Fruit fly (Drosophila melanogaster) whole organism, embryonic: ENCODE measurements around the gene Ugt49B2.

Experiments
- Bdp1 ChIP-seq: fragments of 200-800 bp; sonication (Bioruptor generic); optimal IDR thresholded peaks from 3 replicates; lab custom pipeline; 2016; ENCODE audit warnings: missing biosample characterization, missing genetic modification characterization
- CG11504 ChIP-seq: fragments of 200-800 bp; sonication (Bioruptor generic); optimal IDR thresholded peaks from 3 replicates; lab custom pipeline; 2019; ENCODE audit warnings: missing biosample characterization, mild to moderate bottlenecking, missing genetic modification characterization, moderate library complexity
- CG12219 ChIP-seq: fragments of 200-800 bp; sonication (Bioruptor generic); optimal IDR thresholded peaks from 3 replicates; lab custom pipeline; 2018; ENCODE audit warnings: missing biosample characterization, mild to moderate bottlenecking, missing genetic modification characterization
- CG1603 ChIP-seq: fragments of 200-800 bp; sonication (Bioruptor generic); optimal IDR thresholded peaks from 2 replicates; lab custom pipeline; 2019; ENCODE audit warnings: missing biosample characterization, mild to moderate bottlenecking, missing genetic modification characterization, moderate library complexity
- CG17802 ChIP-seq: fragments of 200-800 bp; sonication (Bioruptor generic); optimal IDR thresholded peaks from 2 replicates; lab custom pipeline; 2018; ENCODE audit warnings: missing biosample characterization, mild to moderate bottlenecking, missing genetic modification characterization, moderate library complexity
- CG1832 ChIP-seq: fragments of 200-800 bp; sonication (Bioruptor generic); optimal IDR thresholded peaks from 2 replicates; lab custom pipeline; 2017; ENCODE audit warnings: missing biosample characterization, mild to moderate bottlenecking, missing genetic modification characterization, inconsistent platforms
- CG18599 ChIP-seq: fragments of 200-800 bp; sonication (Bioruptor generic); optimal IDR thresholded peaks from 3 replicates; lab custom pipeline; 2017; ENCODE audit warnings: missing biosample characterization, missing genetic modification characterization, mild to moderate bottlenecking, moderate library complexity, missing genetic modification reagents
- CG18764 ChIP-seq: fragments of 200-800 bp; sonication (Bioruptor generic); optimal IDR thresholded peaks from 3 replicates; lab custom pipeline; 2016; ENCODE audit warnings: missing biosample characterization, missing genetic modification characterization
- CG2202 ChIP-seq: fragments of 200-800 bp; sonication (Bioruptor generic); optimal IDR thresholded peaks from 2 replicates; lab custom pipeline; 2018; ENCODE audit warnings: missing biosample characterization, mild to moderate bottlenecking, missing genetic modification characterization
- CG30431 ChIP-seq: fragments of 200-800 bp; sonication (Bioruptor generic); optimal IDR thresholded peaks from 2 replicates; lab custom pipeline; 2017; ENCODE audit warnings: missing biosample characterization, missing genetic modification characterization
- CG3065 ChIP-seq: fragments of 200-800 bp; sonication (Bioruptor generic); optimal IDR thresholded peaks from 2 replicates; lab custom pipeline; 2016; ENCODE audit warnings: missing biosample characterization, missing genetic modification characterization
- CG31441 ChIP-seq: fragments of 200-800 bp; sonication (Bioruptor generic); IDR thresholded peaks from 2 replicates; pipeline ENCODE4 v1.3.6; 2022; ENCODE audit warnings: missing biosample characterization, missing genetic modification characterization
- CG3163 ChIP-seq: fragments of 200-800 bp; sonication (Bioruptor generic); optimal IDR thresholded peaks from 3 replicates; lab custom pipeline; 2016; ENCODE audit warnings: missing biosample characterization, missing genetic modification characterization
- CG32772 ChIP-seq: fragments of 200-800 bp; sonication (Bioruptor generic); IDR thresholded peaks from 2 replicates; pipeline ENCODE4 v1.3.6; 2022; ENCODE audit warnings: missing biosample characterization, missing genetic modification characterization
- CG4854 ChIP-seq: fragments of 200-800 bp; sonication (Bioruptor generic); optimal IDR thresholded peaks from 2 replicates; lab custom pipeline; 2016; ENCODE audit warnings: missing biosample characterization, missing genetic modification characterization, inconsistent platforms
- CG7372 ChIP-seq: fragments of 200-800 bp; sonication (Bioruptor generic); IDR thresholded peaks from 2 replicates; pipeline ENCODE4 v1.3.6; 2022; ENCODE audit warnings: missing biosample characterization, missing genetic modification characterization
- CG7556 ChIP-seq: fragments of 200-800 bp; sonication (Bioruptor generic); optimal IDR thresholded peaks from 2 replicates; lab custom pipeline; 2017; ENCODE audit warnings: missing biosample characterization, mild to moderate bottlenecking, missing genetic modification characterization
- CG8281 ChIP-seq: fragments of 200-800 bp; sonication (Bioruptor generic); optimal IDR thresholded peaks from 2 replicates; lab custom pipeline; 2018; ENCODE audit warnings: missing biosample characterization, mild to moderate bottlenecking, missing genetic modification characterization, moderate library complexity
- CG8359 ChIP-seq: fragments of 200-800 bp; sonication (Bioruptor generic); optimal IDR thresholded peaks from 2 replicates; lab custom pipeline; 2017; ENCODE audit warnings: missing biosample characterization, mild to moderate bottlenecking, missing genetic modification characterization, borderline replicate concordance
- CG9609 ChIP-seq: fragments of 200-800 bp; sonication (Bioruptor generic); optimal IDR thresholded peaks from 3 replicates; lab custom pipeline; 2016; ENCODE audit warnings: missing biosample characterization, missing genetic modification characterization
- CG9797 ChIP-seq: fragments of 200-800 bp; sonication (Bioruptor generic); optimal IDR thresholded peaks from 3 replicates; lab custom pipeline; 2018; ENCODE audit warnings: missing biosample characterization, mild to moderate bottlenecking, missing genetic modification characterization
- CTCF ChIP-seq: fragments of 200-800 bp; sonication (Bioruptor generic); optimal IDR thresholded peaks from 2 replicates; lab custom pipeline; 2017; ENCODE audit warnings: missing biosample characterization, mild to moderate bottlenecking, missing genetic modification characterization, moderate library complexity
- CkIIα-i1 ChIP-seq: fragments of 200-800 bp; sonication (Bioruptor generic); IDR thresholded peaks from 2 replicates; pipeline ENCODE4 v1.3.6; 2022; ENCODE audit warnings: missing biosample characterization, missing genetic modification characterization
- CoRest ChIP-seq: fragments of 200-800 bp; sonication (Bioruptor generic); optimal IDR thresholded peaks from 3 replicates; lab custom pipeline; 2018; ENCODE audit warnings: missing biosample characterization, mild to moderate bottlenecking, missing genetic modification characterization, moderate library complexity
- Dfd ChIP-seq, 2 experiments: fragments of >200 bp; optimal IDR thresholded peaks; 2 replicates each; lab custom pipeline; 2017; ENCODE audit warnings: missing biosample characterization in 2 of 2, missing genetic modification characterization in 2 of 2
- Dp ChIP-seq: fragments of 200-800 bp; sonication (Bioruptor generic); optimal IDR thresholded peaks from 2 replicates; lab custom pipeline; 2018; ENCODE audit warnings: missing biosample characterization, mild to moderate bottlenecking, missing genetic modification characterization, moderate library complexity
- E2f1 ChIP-seq: fragments of 200-800 bp; sonication (Bioruptor generic); IDR thresholded peaks from 2 replicates; pipeline ENCODE4 v1.3.6; 2022; ENCODE audit warnings: missing biosample characterization, missing genetic modification characterization
- H2.0 ChIP-seq: fragments of 200-800 bp; sonication (Bioruptor generic); IDR thresholded peaks from 2 replicates; pipeline ENCODE4 v1.3.6; 2022; ENCODE audit warnings: missing biosample characterization, missing genetic modification characterization
- Med ChIP-seq: fragments of 200-800 bp; sonication (Bioruptor generic); peaks from one replicate; lab custom pipeline; 2016; ENCODE audit warnings: missing biosample characterization, missing genetic modification characterization, mild to moderate bottlenecking, inconsistent platforms, moderate library complexity
- Oli ChIP-seq: fragments of 200-800 bp; sonication (Bioruptor generic); optimal IDR thresholded peaks from 2 replicates; lab custom pipeline; 2018; ENCODE audit warnings: missing biosample characterization, mild to moderate bottlenecking, missing genetic modification characterization, moderate library complexity
- PHDP ChIP-seq: fragments of 200-800 bp; sonication (Bioruptor generic); optimal IDR thresholded peaks from 3 replicates; lab custom pipeline; 2018; ENCODE audit warnings: missing biosample characterization, mild to moderate bottlenecking, missing genetic modification characterization, moderate library complexity
- Poxn ChIP-seq: fragments of 200-800 bp; sonication (Bioruptor generic); IDR thresholded peaks from 2 replicates; pipeline ENCODE4 v1.3.6; 2022; ENCODE audit warnings: missing biosample characterization, missing genetic modification characterization
- Usf ChIP-seq: fragments of 200-800 bp; sonication (Bioruptor generic); optimal IDR thresholded peaks from 2 replicates; lab custom pipeline; 2017; ENCODE audit warnings: missing genotype, missing biosample characterization, missing genetic modification characterization
- ash1 ChIP-seq: fragments of 200-800 bp; sonication (Bioruptor generic); optimal IDR thresholded peaks from 2 replicates; lab custom pipeline; 2018; ENCODE audit warnings: missing biosample characterization, mild to moderate bottlenecking, missing genetic modification characterization
- danr ChIP-seq: fragments of 200-800 bp; sonication (Bioruptor generic); IDR thresholded peaks from 2 replicates; pipeline ENCODE4 v1.3.6; 2022; ENCODE audit warnings: missing biosample characterization, missing genetic modification characterization
- en ChIP-seq: fragments of 200-800 bp; sonication (Bioruptor generic); optimal IDR thresholded peaks from 2 replicates; lab custom pipeline; 2016; ENCODE audit warnings: missing biosample characterization, missing genetic modification characterization
- fd102C ChIP-seq: fragments of 200-800 bp; sonication (Bioruptor generic); optimal IDR thresholded peaks from 2 replicates; lab custom pipeline; 2018; ENCODE audit warnings: missing biosample characterization, mild to moderate bottlenecking, missing genetic modification characterization, moderate library complexity
- grn ChIP-seq: fragments of 200-800 bp; sonication (Bioruptor generic); optimal IDR thresholded peaks from 3 replicates; lab custom pipeline; 2017; ENCODE audit warnings: missing biosample characterization, missing genetic modification characterization
- gt ChIP-seq: fragments of 200-800 bp; sonication (Bioruptor generic); IDR thresholded peaks from 2 replicates; pipeline ENCODE4 v1.3.6; 2022; ENCODE audit warnings: missing biosample characterization, missing genetic modification characterization
- hbn ChIP-seq: fragments of 200-800 bp; sonication (Bioruptor generic); IDR thresholded peaks from 2 replicates; pipeline ENCODE4 v1.3.6; 2022; ENCODE audit warnings: missing biosample characterization, missing genetic modification characterization; ENCODE audit not compliant: partially characterized antibody
- hth ChIP-seq: fragments of >200 bp; optimal IDR thresholded peaks from 2 replicates; lab custom pipeline; 2017; ENCODE audit warnings: inconsistent platforms
- pan ChIP-seq, 4 experiments: fragments of >200 bp in 3 of 4; fragments of 200-800 bp in 1 of 4; sonication (Bioruptor generic) in 1 of 4; optimal IDR thresholded peaks in 3 of 4; IDR thresholded peaks in 1 of 4; 2 replicates each; pipeline versions ENCODE4 v1.3.6 to Lab custom; 2017 to 2022; ENCODE audit warnings: missing biosample characterization in 2 of 4, missing genetic modification characterization in 2 of 4, mixed read lengths in 1 of 4
- pnt ChIP-seq: fragments of 200-800 bp; sonication (Bioruptor generic); optimal IDR thresholded peaks from 3 replicates; lab custom pipeline; 2016; ENCODE audit warnings: missing biosample characterization, missing genetic modification characterization
- rib ChIP-seq: fragments of 200-800 bp; sonication (Bioruptor generic); IDR thresholded peaks from 2 replicates; pipeline ENCODE4 v1.3.6; 2022; ENCODE audit warnings: missing biosample characterization, missing genetic modification characterization
- ro ChIP-seq: fragments of 200-800 bp; sonication (Bioruptor generic); IDR thresholded peaks from 2 replicates; pipeline ENCODE4 v1.3.6; 2022; ENCODE audit warnings: missing biosample characterization, missing genetic modification characterization
- seq ChIP-seq: fragments of 200-800 bp; sonication (Bioruptor generic); IDR thresholded peaks from 2 replicates; pipeline ENCODE4 v1.3.6; 2022; ENCODE audit warnings: missing biosample characterization, missing genetic modification characterization
- slbo ChIP-seq: fragments of 200-800 bp; sonication (Bioruptor generic); IDR thresholded peaks from 2 replicates; pipeline ENCODE4 v1.3.6; 2022; ENCODE audit warnings: missing biosample characterization, missing genetic modification characterization
- stc ChIP-seq: fragments of 200-800 bp; sonication (Bioruptor generic); IDR thresholded peaks from 2 replicates; pipeline ENCODE4 v1.3.6; 2022; ENCODE audit warnings: missing biosample characterization, missing genetic modification characterization
- tap ChIP-seq: fragments of 200-800 bp; optimal IDR thresholded peaks from 3 replicates; lab custom pipeline; 2019; ENCODE audit warnings: missing biosample characterization, mild to moderate bottlenecking, missing genetic modification characterization, moderate library complexity
- wor ChIP-seq: fragments of 200-800 bp; sonication (Bioruptor generic); IDR thresholded peaks from 2 replicates; pipeline ENCODE4 v1.3.6; 2022; ENCODE audit warnings: missing biosample characterization, missing genetic modification characterization
- zen2 ChIP-seq: fragments of 200-800 bp; sonication (Bioruptor generic); IDR thresholded peaks from 3 replicates; pipeline ENCODE4 v1.3.6; 2022; ENCODE audit warnings: missing biosample characterization, missing genetic modification characterization; ENCODE audit not compliant: partially characterized antibody

Ugt49B2 gene

dm6 chr3R:21378595-21378994 is 20.9 kb downstream of the Ugt49B2 start, which contains the start of gene tin (continued):
- peak; percentile 94 for TF ChIP-seq CG32772 (GFP tag; lab: Robert Waterston, UW)
- peak; percentile 78 for TF ChIP-seq CG30431
- TF ChIP-seq Oli (tag; lab: Kevin White, UChicago): peak; percentile 89
- peak; percentile 78 for TF ChIP-seq CG8359 (GFP tag; lab: Kevin White, UChicago)
- peak; percentile 62 for TF ChIP-seq ash1 (GFP tag; lab: Kevin White, UChicago)
- TF ChIP-seq CG8281 (tag; lab: Kevin White, UChicago): peak; percentile 59
- TF ChIP-seq zen2 (GFP tag; lab: Robert Waterston, UW): peak; percentile 23; the same call in 1 of the 3 replicates
- peak; percentile 95 for TF ChIP-seq CG7372 (GFP tag; lab: Robert Waterston, UW)
- TF ChIP-seq Poxn: peak; percentile 58; the same call in 1 of the 2 replicates
- TF ChIP-seq Dfd (GFP tag; optimal IDR thresholded peaks at IDR 0.05; lab: Kevin White, UChicago): no peak
- TF ChIP-seq Usf (GFP tag; lab: Kevin White, UChicago): peak; percentile 84
- TF ChIP-seq wor: peak; percentile 90
- peak; percentile 36 for TF ChIP-seq pnt
- TF ChIP-seq danr (GFP tag; lab: Robert Waterston, UW): peak; percentile 86
- TF ChIP-seq CG11504 (tag; lab: Kevin White, UChicago): peak; percentile 92
- TF ChIP-seq hbn (GFP tag; lab: Robert Waterston, UW): peak; percentile 74
- peak; percentile 55 for TF ChIP-seq CG4854 (GFP tag; lab: Kevin White, UChicago)
- no peak for TF ChIP-seq CG3163 (GFP tag; lab: Kevin White, UChicago)
- peak; percentile 77 for TF ChIP-seq CG3065 (GFP tag; lab: Kevin White, UChicago)
- TF ChIP-seq H2.0: peak; percentile 95
- peak; percentile 1 for TF ChIP-seq Dp
- TF ChIP-seq CG31441: peak; percentile 97
- TF ChIP-seq PHDP (tag; lab: Kevin White, UChicago): peak; percentile 92
- peak; percentile 81 for TF ChIP-seq rib (GFP tag; lab: Robert Waterston, UW)
- peak; percentile 77 for TF ChIP-seq CG1832 (GFP tag; lab: Kevin White, UChicago)
- peak; percentile 95 for TF ChIP-seq seq (GFP tag; lab: Robert Waterston, UW)
- no peak for TF ChIP-seq pan (optimal IDR thresholded peaks at IDR 0.05; lab: Kevin White, UChicago)
- TF ChIP-seq pan (GFP tag; optimal IDR thresholded peaks at IDR 0.05 in 1 of 2, IDR thresholded peaks at IDR 0.05 in 1 of 2): peak in 1 of 2 experiments; percentile 98
- peak; percentile 93 for TF ChIP-seq CoRest
- peak; percentile 66 for TF ChIP-seq CG17802 (tag; lab: Kevin White, UChicago)
- TF ChIP-seq hth: no peak
- peak; percentile 94 for TF ChIP-seq CG1603 (tag; lab: Kevin White, UChicago)
- TF ChIP-seq CG9609 (GFP tag; lab: Kevin White, UChicago): peak; percentile 4
- peak; percentile 95 for TF ChIP-seq CG2202
- TF ChIP-seq gt: peak; percentile 88
- TF ChIP-seq Med: peak; percentile 93
- TF ChIP-seq stc (GFP tag; lab: Robert Waterston, UW): peak; percentile 97
- peak; percentile 60 for TF ChIP-seq Bdp1
- TF ChIP-seq ro: peak; percentile 92
- TF ChIP-seq en (GFP tag; lab: Kevin White, UChicago): no peak
- TF ChIP-seq CTCF (GFP tag; lab: Kevin White, UChicago): peak; percentile 37
- TF ChIP-seq CG9797: peak; percentile 40
- peak; percentile 95 for TF ChIP-seq CG7556 (GFP tag; lab: Kevin White, UChicago)
- TF ChIP-seq CkIIα-i1 (GFP tag; lab: Robert Waterston, UW): peak; percentile 80
- TF ChIP-seq CG12219: peak; percentile 83
- TF ChIP-seq CG18599: peak; percentile 94
- peak; percentile 47 for TF ChIP-seq grn
- peak; percentile 92 for TF ChIP-seq slbo
- TF ChIP-seq tap (tag; lab: Kevin White, UChicago): peak; percentile 94
- peak; percentile 96 for TF ChIP-seq E2f1 (GFP tag; lab: Robert Waterston, UW)
- peak; percentile 75 for TF ChIP-seq CG18764 (GFP tag; lab: Kevin White, UChicago)
- peak; percentile 92 for TF ChIP-seq fd102C
